Fruit fly (Drosophila melanogaster): ENCODE results near the gene CG5111.
A peak's percentile ranks its signal among the peaks of the same experiment; 100 is the strongest.

The CG5111 gene

dm6 chr3R:25495753-25496152 is 10.3 kb upstream of the CG5111 start:
- TF ChIP-seq Nf-YC (tag; optimal IDR thresholded peaks at IDR 0.05) (no peak), Dll (GFP tag; IDR thresholded peaks at IDR 0.05; ENCODE audit: partially characterized antibody) (peak; percentile 77), CG18476 (GFP tag; optimal IDR thresholded peaks at IDR 0.05) (no peak), CG10654 (GFP tag; optimal IDR thresholded peaks at IDR 0.05) (no peak), tin (GFP tag; optimal IDR thresholded peaks at IDR 0.05) (no peak), slp2 (GFP tag; optimal IDR thresholded peaks at IDR 0.05) (no peak), Dad (GFP tag; optimal IDR thresholded peaks at IDR 0.05) (no peak), Dref (GFP tag; IDR thresholded peaks at IDR 0.05) (peak; percentile 47), CG6854 (GFP tag; optimal IDR thresholded peaks at IDR 0.05) (no peak), unpg (GFP tag; optimal IDR thresholded peaks at IDR 0.05) (no peak), CoRest (tag; optimal IDR thresholded peaks at IDR 0.05) (no peak), CG9797 (GFP tag; optimal IDR thresholded peaks at IDR 0.05) (no peak), chif (GFP tag; optimal IDR thresholded peaks at IDR 0.05) (no peak), jumu (GFP tag; optimal IDR thresholded peaks at IDR 0.05) (no peak), unc-4 (GFP tag; IDR thresholded peaks at IDR 0.05; ENCODE audit: partially characterized antibody) (peak; percentile 63), shn (GFP tag; optimal IDR thresholded peaks at IDR 0.05) (no peak), CG10209 (GFP tag; optimal IDR thresholded peaks at IDR 0.05) (no peak), fd3F (GFP tag; optimal IDR thresholded peaks at IDR 0.05) (no peak), gt (GFP tag; IDR thresholded peaks at IDR 0.05) (no peak), CG7963 (GFP tag; IDR thresholded peaks at IDR 0.05; ENCODE audit: partially characterized antibody) (no peak), CG6654 (GFP tag; optimal IDR thresholded peaks at IDR 0.05) (no peak), CG3281 (GFP tag; optimal IDR thresholded peaks at IDR 0.05) (no peak), vnd (GFP tag; IDR thresholded peaks at IDR 0.05; ENCODE audit: partially characterized antibody) (0 out of 3 replicates have a peak, but pooled peaks have one; percentile 22), CG6791 (GFP tag; IDR thresholded peaks at IDR 0.05; ENCODE audit: partially characterized antibody) (0 out of 3 replicates have a peak, but pooled peaks have one; percentile 20), HmgD (GFP tag; optimal IDR thresholded peaks at IDR 0.05) (no peak), peb (GFP tag; IDR thresholded peaks at IDR 0.05) (no peak), Bteb2 (GFP tag; optimal IDR thresholded peaks at IDR 0.05) (no peak), CG2129 (GFP tag; IDR thresholded peaks at IDR 0.05; ENCODE audit: partially characterized antibody) (peak; percentile 25; the same call in 1 of the 2 replicates), hb (GFP tag; IDR thresholded peaks at IDR 0.05; ENCODE audit: partially characterized antibody) (peak; percentile 61; the same call in 1 of the 3 replicates), so (GFP tag; IDR thresholded peaks at IDR 0.05) (no peak), CG10366 (GFP tag; IDR thresholded peaks at IDR 0.05) (no peak), danr (GFP tag; IDR thresholded peaks at IDR 0.05) (no peak), CG43689 (GFP tag; IDR thresholded peaks at IDR 0.05) (no peak), CG8944 (GFP tag; optimal IDR thresholded peaks at IDR 0.05) (no peak), E2f1 (GFP tag; IDR thresholded peaks at IDR 0.05) (no peak), CG11456 (GFP tag; IDR thresholded peaks at IDR 0.05) (no peak), Antp (GFP tag; optimal IDR thresholded peaks at IDR 0.05) (no peak), sna (GFP tag; IDR thresholded peaks at IDR 0.05; ENCODE audit: partially characterized antibody) (0 out of 2 replicates have a peak, but pooled peaks have one; percentile 43), HLH4C (GFP tag; IDR thresholded peaks at IDR 0.05; ENCODE audit: partially characterized antibody) (peak; percentile 55; the same call in 2 of the 3 replicates), BEAF-32 (GFP tag; optimal IDR thresholded peaks at IDR 0.05) (peak; percentile 37), repo (GFP tag; optimal IDR thresholded peaks at IDR 0.05) (no peak), CG1233 (GFP tag; optimal IDR thresholded peaks at IDR 0.05) (no peak), stwl (tag; optimal IDR thresholded peaks at IDR 0.05) (peak; percentile 58), Lpt (GFP tag; optimal IDR thresholded peaks at IDR 0.05) (no peak), twi (tag; optimal IDR thresholded peaks at IDR 0.05) (no peak), CG12155 (GFP tag; optimal IDR thresholded peaks at IDR 0.05) (no peak), hbn (GFP tag; IDR thresholded peaks at IDR 0.05; ENCODE audit: partially characterized antibody) (0 out of 2 replicates have a peak, but pooled peaks have one; percentile 40), tx (GFP tag; optimal IDR thresholded peaks at IDR 0.05) (no peak), Scr (GFP tag; IDR thresholded peaks at IDR 0.05; ENCODE audit: partially characterized antibody) (peak; percentile 70), CG13287 (GFP tag; IDR thresholded peaks at IDR 0.05; ENCODE audit: partially characterized antibody) (peak; percentile 74)

All from whole organism, embryonic.